Worm (Caenorhabditis elegans) whole organism, L4 larva: ENCODE data around the gene F28H6.8.

Source experiments
- Y75B8A.6 ChIP-seq: fragments of 200-800 bp; sonication (Bioruptor generic); IDR thresholded peaks from 2 replicates; pipeline ENCODE4 v1.3.6; 2022; ENCODE audit warnings: missing genetic modification reagents, missing genetic modification characterization, missing compliant biosample characterization
- daf-16 ChIP-seq, 3 experiments: sonication (generic microtip); optimal IDR thresholded peaks; 2 replicates each; lab custom pipeline; 2016 to 2017; ENCODE audit warnings: missing genetic modification characterization in 3 of 3, missing genetic modification reagents in 3 of 3, mild to moderate bottlenecking in 2 of 3, missing compliant biosample characterization in 2 of 3, missing biosample characterization in 1 of 3, moderate library complexity in 1 of 3
- duxl-1 ChIP-seq: sonication (generic microtip); optimal IDR thresholded peaks from 2 replicates; lab custom pipeline; 2016; ENCODE audit warnings: mild to moderate bottlenecking, missing genetic modification characterization, moderate library complexity, missing compliant biosample characterization; ENCODE audit not compliant: poor library complexity
- dve-1 ChIP-seq: sonication (generic microtip); optimal IDR thresholded peaks from 2 replicates; lab custom pipeline; 2017; ENCODE audit warnings: antibody characterized with exemption, mild to moderate bottlenecking, missing genetic modification characterization, missing compliant biosample characterization; ENCODE audit not compliant: insufficient read depth
- egl-27 ChIP-seq: sonication (generic microtip); optimal IDR thresholded peaks from 3 replicates; lab custom pipeline; 2017; ENCODE audit warnings: missing biosample characterization, missing genetic modification reagents, missing genetic modification characterization
- nhr-237 ChIP-seq: sonication (generic microtip); optimal IDR thresholded peaks from 2 replicates; lab custom pipeline; 2017; ENCODE audit warnings: missing biosample characterization, missing genetic modification characterization
- nhr-25 ChIP-seq: sonication (generic microtip); optimal IDR thresholded peaks from 2 replicates; lab custom pipeline; 2017; ENCODE audit warnings: missing genetic modification characterization, mild to moderate bottlenecking, missing compliant biosample characterization, antibody characterized with exemption, moderate library complexity, borderline replicate concordance; ENCODE audit not compliant: insufficient read depth
- nhr-41 ChIP-seq: fragments of 200-800 bp; sonication (Bioruptor generic); IDR thresholded peaks from 2 replicates; pipeline ENCODE4 v1.3.6; 2022; ENCODE audit warnings: missing genetic modification reagents, missing genetic modification characterization, missing compliant biosample characterization
- unc-130 ChIP-seq: sonication (generic microtip); optimal IDR thresholded peaks from 2 replicates; lab custom pipeline; 2016; ENCODE audit warnings: missing genetic modification reagents, missing genetic modification characterization, missing compliant biosample characterization
- unc-62 ChIP-seq, 3 experiments: fragments of 150-350 bp in 1 of 3; sonication (generic microtip); optimal IDR thresholded peaks in 2 of 3; peaks in 1 of 3; 1 replicate in 1 of 3; 2 replicates in 2 of 3; lab custom pipeline; 2014 to 2017; ENCODE audit warnings: missing biosample characterization in 3 of 3, missing genetic modification characterization in 3 of 3, missing genetic modification reagents in 3 of 3, missing genotype in 1 of 3

ce11 chrX:14098618-14099118 lies 35.5 kb downstream of the F28H6.8 start, which contains the start of gene F16B12.4:
- TF ChIP-seq nhr-25 (no peak), nhr-237 (tag; lab: Kevin White, UChicago) (no peak), Y75B8A.6 (GFP tag; lab: Robert Waterston, UW) (no peak), dve-1 (tag; lab: Kevin White, UChicago) (no peak), daf-16 (GFP tag; optimal IDR thresholded peaks at IDR 0.05; lab: Kevin White, UChicago) (no peak), daf-16 (tag; optimal IDR thresholded peaks at IDR 0.05; lab: Kevin White, UChicago) (no peak), egl-27 (tag; lab: Kevin White, UChicago) (no peak), duxl-1 (tag; lab: Kevin White, UChicago) (no peak), unc-62 (GFP tag; optimal IDR thresholded peaks at IDR 0.05 in 1 of 2; lab: Kevin White, UChicago) (no peak), unc-62 (tag; optimal IDR thresholded peaks at IDR 0.05; lab: Kevin White, UChicago) (no peak), nhr-41 (GFP tag; lab: Robert Waterston, UW) (no peak), unc-130 (GFP tag; lab: Kevin White, UChicago) (no peak)
